Fruit fly (Drosophila melanogaster) whole organism, pupa: Measurements from ENCODE around the gene CG42232.

ENCODE experiments used
- CG10348 ChIP-seq: fragments of 200-800 bp; sonication (Bioruptor generic); IDR thresholded peaks from 2 replicates; pipeline ENCODE4 v1.3.6; 2022; ENCODE audit warnings: missing biosample characterization, missing genetic modification characterization
- CG17806 ChIP-seq: fragments of 200-800 bp; sonication (Bioruptor generic); optimal IDR thresholded peaks from 2 replicates; lab custom pipeline; 2018; ENCODE audit warnings: missing biosample characterization, mild to moderate bottlenecking, missing genetic modification characterization, moderate library complexity
- CG8159 ChIP-seq: fragments of 200-800 bp; sonication (Bioruptor generic); optimal IDR thresholded peaks from 3 replicates; lab custom pipeline; 2018; ENCODE audit warnings: missing biosample characterization, mild to moderate bottlenecking, missing genetic modification characterization, moderate library complexity
- EcR ChIP-seq: fragments of 200-800 bp; sonication (Bioruptor generic); optimal IDR thresholded peaks from 3 replicates; lab custom pipeline; 2019; ENCODE audit warnings: missing biosample characterization, missing genetic modification characterization, mild to moderate bottlenecking, moderate library complexity, missing genetic modification reagents
- Ets98B ChIP-seq: fragments of 200-800 bp; sonication (Bioruptor generic); IDR thresholded peaks from 2 replicates; pipeline ENCODE4 v1.3.6; 2022; ENCODE audit warnings: missing biosample characterization, missing genetic modification characterization
- fd96Ca ChIP-seq: fragments of 200-800 bp; sonication (Bioruptor generic); IDR thresholded peaks from 3 replicates; pipeline ENCODE4 v1.3.6; 2022; ENCODE audit warnings: missing biosample characterization, missing genetic modification characterization
- gl ChIP-seq: fragments of 200-800 bp; sonication (Bioruptor generic); optimal IDR thresholded peaks from 2 replicates; lab custom pipeline; 2018; ENCODE audit warnings: missing biosample characterization, mild to moderate bottlenecking, missing genetic modification characterization

DNA sequence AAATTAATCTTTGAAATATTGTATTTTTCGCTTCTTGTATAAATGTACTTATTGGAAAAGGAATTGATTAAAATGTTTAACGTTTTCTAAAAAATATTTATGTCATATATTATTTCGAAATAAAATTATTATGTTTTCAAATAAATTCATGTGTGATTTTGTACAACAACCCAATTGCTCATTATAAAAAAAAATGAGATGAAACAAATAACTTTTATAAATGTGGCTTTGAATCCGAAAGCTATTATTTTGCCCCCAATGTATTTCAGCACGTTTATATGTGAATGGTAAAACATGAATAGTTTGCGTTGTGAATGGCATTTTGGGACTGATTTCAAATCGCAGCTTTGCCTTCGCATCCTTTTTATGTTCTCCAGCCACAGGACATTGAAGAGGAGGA lies 34.9 kb downstream of the CG42232 start, which contains the start of gene CG14881:
- no peak for TF ChIP-seq fd96Ca (GFP tag; lab: Robert Waterston, UW)
- TF ChIP-seq gl (tag; lab: Kevin White, UChicago), result no peak
- TF ChIP-seq Ets98B (GFP tag; lab: Robert Waterston, UW), result no peak
- no peak for TF ChIP-seq EcR
- TF ChIP-seq CG10348 (GFP tag; lab: Robert Waterston, UW), result no peak
- no peak for TF ChIP-seq CG17806
- TF ChIP-seq CG8159 (tag; lab: Kevin White, UChicago), result no peak
